Fruit fly (Drosophila melanogaster) whole organism, embryonic: ENCODE data around the gene Son.

Source experiments
- Bgb ChIP-seq: fragments of 200-800 bp; sonication (Bioruptor generic); IDR thresholded peaks from 2 replicates; pipeline ENCODE4 v1.3.6; 2022; ENCODE audit warnings: missing biosample characterization, missing genetic modification characterization; ENCODE audit not compliant: partially characterized antibody
- CG10431 ChIP-seq: fragments of 200-800 bp; sonication (Bioruptor generic); optimal IDR thresholded peaks from 3 replicates; lab custom pipeline; 2018; ENCODE audit warnings: missing biosample characterization, mild to moderate bottlenecking, missing genetic modification characterization
- CG10462 ChIP-seq: fragments of 200-800 bp; sonication (Bioruptor generic); optimal IDR thresholded peaks from 2 replicates; lab custom pipeline; 2016; ENCODE audit warnings: missing biosample characterization, missing genetic modification characterization
- CG11696 ChIP-seq: fragments of 200-800 bp; sonication (Bioruptor generic); IDR thresholded peaks from 2 replicates; pipeline ENCODE4 v1.3.6; 2022; ENCODE audit warnings: missing biosample characterization, missing genetic modification characterization
- CG12236 ChIP-seq: fragments of 200-800 bp; sonication (Bioruptor generic); optimal IDR thresholded peaks from 2 replicates; lab custom pipeline; 2016; ENCODE audit warnings: missing biosample characterization, missing genetic modification characterization
- CG12942 ChIP-seq: fragments of 200-800 bp; sonication (Bioruptor generic); optimal IDR thresholded peaks from 3 replicates; lab custom pipeline; 2016; ENCODE audit warnings: missing biosample characterization, missing genetic modification characterization
- CG14965 ChIP-seq: fragments of 200-800 bp; sonication (Bioruptor generic); optimal IDR thresholded peaks from 2 replicates; lab custom pipeline; 2016; ENCODE audit warnings: missing biosample characterization, missing genetic modification characterization, borderline replicate concordance
- CG15601 ChIP-seq: fragments of 200-800 bp; sonication (Bioruptor generic); optimal IDR thresholded peaks from 3 replicates; lab custom pipeline; 2019; ENCODE audit warnings: missing biosample characterization, mild to moderate bottlenecking, missing genetic modification characterization, moderate library complexity
- CG16813 ChIP-seq: fragments of 200-800 bp; sonication (Bioruptor generic); IDR thresholded peaks from 3 replicates; pipeline ENCODE4 v1.3.6; 2022; ENCODE audit warnings: missing biosample characterization, missing genetic modification characterization; ENCODE audit not compliant: partially characterized antibody
- CG16863 ChIP-seq: fragments of 200-800 bp; sonication (Bioruptor generic); optimal IDR thresholded peaks from 3 replicates; lab custom pipeline; 2016; ENCODE audit warnings: missing biosample characterization, missing genetic modification characterization
- CG17385 ChIP-seq: fragments of 200-800 bp; sonication (Bioruptor generic); optimal IDR thresholded peaks from 3 replicates; lab custom pipeline; 2018; ENCODE audit warnings: missing biosample characterization, mild to moderate bottlenecking, missing genetic modification characterization
- CG18599 ChIP-seq: fragments of 200-800 bp; sonication (Bioruptor generic); optimal IDR thresholded peaks from 3 replicates; lab custom pipeline; 2017; ENCODE audit warnings: missing biosample characterization, missing genetic modification characterization, mild to moderate bottlenecking, moderate library complexity, missing genetic modification reagents
- CG2120 ChIP-seq: fragments of 200-800 bp; sonication (Bioruptor generic); optimal IDR thresholded peaks from 3 replicates; lab custom pipeline; 2016; ENCODE audit warnings: missing biosample characterization, missing genetic modification characterization
- CG2199 ChIP-seq: fragments of 200-800 bp; sonication (Bioruptor generic); IDR thresholded peaks from 3 replicates; pipeline ENCODE4 v1.3.6; 2022; ENCODE audit warnings: missing biosample characterization, missing genetic modification characterization
- CG2678 ChIP-seq: fragments of 200-800 bp; sonication (Bioruptor generic); optimal IDR thresholded peaks from 3 replicates; lab custom pipeline; 2019; ENCODE audit warnings: missing biosample characterization, mild to moderate bottlenecking, missing genetic modification characterization, moderate library complexity
- CG31365 ChIP-seq: fragments of 200-800 bp; sonication (Bioruptor generic); optimal IDR thresholded peaks from 2 replicates; lab custom pipeline; 2018; ENCODE audit warnings: missing biosample characterization, mild to moderate bottlenecking, missing genetic modification characterization
- CG32532 ChIP-seq: fragments of 200-800 bp; sonication (Bioruptor generic); IDR thresholded peaks from 2 replicates; pipeline ENCODE4 v1.3.6; 2022; ENCODE audit warnings: missing biosample characterization, missing genetic modification characterization
- CG3407 ChIP-seq: fragments of 200-800 bp; sonication (Bioruptor generic); optimal IDR thresholded peaks from 2 replicates; lab custom pipeline; 2018; ENCODE audit warnings: missing biosample characterization, mild to moderate bottlenecking, missing genetic modification characterization
- CG4282 ChIP-seq: fragments of 200-800 bp; sonication (Bioruptor generic); optimal IDR thresholded peaks from 2 replicates; lab custom pipeline; 2016; ENCODE audit warnings: missing biosample characterization, missing genetic modification characterization
- CG4820 ChIP-seq: fragments of 200-800 bp; sonication (Bioruptor generic); optimal IDR thresholded peaks from 3 replicates; lab custom pipeline; 2016; ENCODE audit warnings: missing biosample characterization, missing genetic modification characterization
- CG8281 ChIP-seq: fragments of 200-800 bp; sonication (Bioruptor generic); optimal IDR thresholded peaks from 2 replicates; lab custom pipeline; 2018; ENCODE audit warnings: missing biosample characterization, mild to moderate bottlenecking, missing genetic modification characterization, moderate library complexity
- CG8290 ChIP-seq, 3 experiments: fragments of 200-800 bp; sonication (Bioruptor generic); optimal IDR thresholded peaks; 2 replicates each; lab custom pipeline; 2016 to 2019; ENCODE audit warnings: missing biosample characterization in 3 of 3, missing genetic modification characterization in 3 of 3, mild to moderate bottlenecking in 2 of 3, moderate library complexity in 1 of 3
- CG9817 ChIP-seq: fragments of 200-800 bp; sonication (Bioruptor generic); optimal IDR thresholded peaks from 2 replicates; lab custom pipeline; 2018; ENCODE audit warnings: missing biosample characterization, mild to moderate bottlenecking, missing genetic modification characterization, moderate library complexity
- Fer1 ChIP-seq: fragments of 200-800 bp; sonication (Bioruptor generic); optimal IDR thresholded peaks from 2 replicates; lab custom pipeline; 2017; ENCODE audit warnings: missing biosample characterization, mild to moderate bottlenecking, missing genetic modification characterization
- GATAe ChIP-seq: fragments of 200-800 bp; sonication (Bioruptor generic); conservative IDR thresholded peaks from 2 replicates; pipeline ENCODE4 v1.3.6; 2022; ENCODE audit warnings: missing biosample characterization, missing genetic modification characterization
- HLH3B ChIP-seq: fragments of 200-800 bp; sonication (Bioruptor generic); IDR thresholded peaks from 2 replicates; pipeline ENCODE4 v1.3.6; 2022; ENCODE audit warnings: missing biosample characterization, missing genetic modification characterization
- Hand ChIP-seq: fragments of 200-800 bp; sonication (Bioruptor generic); optimal IDR thresholded peaks from 2 replicates; lab custom pipeline; 2017; ENCODE audit warnings: mild to moderate bottlenecking, missing biosample characterization, missing genetic modification reagents, missing genetic modification characterization
- Hr39 ChIP-seq: fragments of >200 bp; optimal IDR thresholded peaks from 2 replicates; lab custom pipeline; 2017
- Hr78 ChIP-seq, 2 experiments: fragments of 200-800 bp in 1 of 2; fragments of >200 bp in 1 of 2; sonication (Bioruptor generic) in 1 of 2; optimal IDR thresholded peaks; 2 replicates each; lab custom pipeline; 2017 to 2019; ENCODE audit warnings: missing biosample characterization in 2 of 2, missing genetic modification characterization in 2 of 2, mild to moderate bottlenecking in 1 of 2, moderate library complexity in 1 of 2
- Hsf ChIP-seq: fragments of 200-800 bp; sonication (Bioruptor generic); optimal IDR thresholded peaks from 3 replicates; lab custom pipeline; 2016; ENCODE audit warnings: missing biosample characterization, missing genetic modification characterization
- Myb ChIP-seq: fragments of 200-800 bp; sonication (Bioruptor generic); optimal IDR thresholded peaks from 2 replicates; lab custom pipeline; 2016; ENCODE audit warnings: missing biosample characterization, missing genetic modification characterization
- Opbp ChIP-seq: fragments of 200-800 bp; sonication (Bioruptor generic); IDR thresholded peaks from 3 replicates; pipeline ENCODE4 v1.3.6; 2022; ENCODE audit warnings: missing biosample characterization, missing genetic modification characterization; ENCODE audit not compliant: partially characterized antibody
- Usf ChIP-seq: fragments of 200-800 bp; sonication (Bioruptor generic); optimal IDR thresholded peaks from 2 replicates; lab custom pipeline; 2017; ENCODE audit warnings: missing genotype, missing biosample characterization, missing genetic modification characterization
- bsh ChIP-seq, 2 experiments: fragments of 200-800 bp; sonication (Bioruptor generic); optimal IDR thresholded peaks; 2 replicates each; lab custom pipeline; 2017 to 2018; ENCODE audit warnings: mild to moderate bottlenecking in 2 of 2, missing biosample characterization in 2 of 2, missing genetic modification characterization in 2 of 2, moderate library complexity in 1 of 2
- cad ChIP-seq: fragments of >200 bp; optimal IDR thresholded peaks from 2 replicates; lab custom pipeline; 2017; ENCODE audit warnings: missing biosample characterization, missing genetic modification characterization
- cwo ChIP-seq: fragments of 200-800 bp; sonication (Bioruptor generic); optimal IDR thresholded peaks from 3 replicates; lab custom pipeline; 2017; ENCODE audit warnings: missing biosample characterization, missing genetic modification characterization, mild to moderate bottlenecking, moderate library complexity, missing genetic modification reagents
- ems ChIP-seq: fragments of 200-800 bp; sonication (Bioruptor generic); optimal IDR thresholded peaks from 3 replicates; lab custom pipeline; 2016; ENCODE audit warnings: missing biosample characterization, missing genetic modification characterization
- gem ChIP-seq: fragments of 200-800 bp; sonication (Bioruptor generic); optimal IDR thresholded peaks from 2 replicates; lab custom pipeline; 2019; ENCODE audit warnings: missing biosample characterization, mild to moderate bottlenecking, missing genetic modification characterization, moderate library complexity
- gt ChIP-seq: fragments of 200-800 bp; sonication (Bioruptor generic); IDR thresholded peaks from 2 replicates; pipeline ENCODE4 v1.3.6; 2022; ENCODE audit warnings: missing biosample characterization, missing genetic modification characterization
- insv ChIP-seq, 2 experiments: fragments of 200-800 bp; sonication (Bioruptor generic); optimal IDR thresholded peaks; 3 replicates each; lab custom pipeline; 2016 to 2018; ENCODE audit warnings: missing biosample characterization in 2 of 2, missing genetic modification characterization in 2 of 2
- mirr ChIP-seq: fragments of 200-800 bp; sonication (Bioruptor generic); optimal IDR thresholded peaks from 3 replicates; lab custom pipeline; 2018; ENCODE audit warnings: missing biosample characterization, mild to moderate bottlenecking, missing genetic modification characterization
- row ChIP-seq: fragments of 200-800 bp; sonication (Bioruptor generic); IDR thresholded peaks from 3 replicates; pipeline ENCODE4 v1.3.6; 2022; ENCODE audit warnings: missing biosample characterization, missing genetic modification characterization
- sisA ChIP-seq: fragments of 200-800 bp; sonication (Bioruptor generic); IDR thresholded peaks from 2 replicates; pipeline ENCODE4 v1.3.6; 2022; ENCODE audit warnings: missing biosample characterization, missing genetic modification characterization
- so ChIP-seq: fragments of 200-800 bp; sonication (Bioruptor generic); IDR thresholded peaks from 3 replicates; pipeline ENCODE4 v1.3.6; 2022; ENCODE audit warnings: missing biosample characterization, missing genetic modification characterization
- stc ChIP-seq: fragments of 200-800 bp; sonication (Bioruptor generic); IDR thresholded peaks from 2 replicates; pipeline ENCODE4 v1.3.6; 2022; ENCODE audit warnings: missing biosample characterization, missing genetic modification characterization
- sug ChIP-seq: fragments of 200-800 bp; optimal IDR thresholded peaks from 2 replicates; lab custom pipeline; 2019; ENCODE audit warnings: missing biosample characterization, mild to moderate bottlenecking, missing genetic modification characterization, moderate library complexity
- tll ChIP-seq, 2 experiments: fragments of 200-800 bp in 1 of 2; fragments of >200 bp in 1 of 2; sonication (Bioruptor generic) in 1 of 2; optimal IDR thresholded peaks; 2 replicates each; lab custom pipeline; 2017 to 2019; ENCODE audit warnings: missing biosample characterization in 2 of 2, missing genetic modification characterization in 2 of 2, mild to moderate bottlenecking in 1 of 2, moderate library complexity in 1 of 2
- toy ChIP-seq: fragments of 200-800 bp; sonication (Bioruptor generic); IDR thresholded peaks from 2 replicates; pipeline ENCODE4 v1.3.6; 2022; ENCODE audit warnings: missing biosample characterization, missing genetic modification characterization
- zf30C ChIP-seq: fragments of 200-800 bp; sonication (Bioruptor generic); optimal IDR thresholded peaks from 3 replicates; lab custom pipeline; 2018; ENCODE audit warnings: missing biosample characterization, mild to moderate bottlenecking, missing genetic modification characterization

Gene Son

DNA sequence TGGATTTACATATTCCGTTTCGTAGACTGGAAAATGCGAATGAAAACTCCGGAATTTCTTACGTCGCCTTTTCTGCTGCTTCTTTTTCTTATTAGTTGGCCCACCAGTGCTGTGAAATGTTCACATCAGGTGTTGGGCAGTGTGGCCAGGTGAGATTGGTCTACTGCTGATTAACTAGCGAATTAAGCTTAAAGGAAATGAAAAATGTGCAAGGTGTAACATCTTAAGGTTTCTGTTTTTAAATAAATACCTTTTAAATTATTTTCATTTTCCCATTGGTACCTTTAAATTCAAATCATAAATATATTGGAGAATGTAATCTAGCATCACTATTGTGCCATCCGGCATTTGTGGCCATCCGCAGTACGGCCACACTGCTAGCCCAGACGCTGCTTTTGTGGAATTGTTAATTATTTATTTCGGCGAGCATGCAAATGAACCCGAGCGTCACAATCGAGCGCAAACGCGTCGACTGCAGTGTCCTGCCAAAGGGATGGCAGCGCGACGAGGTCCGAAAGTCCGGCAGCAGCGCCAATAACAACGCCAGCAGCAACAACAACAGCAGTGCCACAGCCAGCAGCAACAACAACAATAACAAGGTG, 18.3 kb upstream of the Son start, which contains the start of the genes AP-1mu and MBD-like (continued):
- TF ChIP-seq toy (GFP tag; lab: Robert Waterston, UW) (0 out of 2 replicates have a peak, but pooled peaks have one; percentile 52), CG31365 (tag; lab: Kevin White, UChicago) (no peak), CG2120 (GFP tag; lab: Kevin White, UChicago) (peak; percentile 86), stc (GFP tag; lab: Robert Waterston, UW) (no peak), CG2678 (tag; lab: Kevin White, UChicago) (peak; percentile 64), CG4282 (GFP tag; lab: Kevin White, UChicago) (no peak), sisA (GFP tag; lab: Robert Waterston, UW) (peak; percentile 56), GATAe (GFP tag; lab: Robert Waterston, UW) (peak; percentile 45; the same call in 1 of the 2 replicates), HLH3B (peak; percentile 40; the same call in 1 of the 2 replicates), Opbp (GFP tag; lab: Robert Waterston, UW) (no peak), Usf (no peak), gem (no peak), Bgb (no peak), mirr (GFP tag; lab: Kevin White, UChicago) (no peak), cad (no peak), CG32532 (GFP tag; lab: Robert Waterston, UW) (peak; percentile 62), CG2199 (no peak), zf30C (no peak), CG16813 (GFP tag; lab: Robert Waterston, UW) (peak; percentile 42; the same call in 1 of the 3 replicates), CG3407 (GFP tag; lab: Kevin White, UChicago) (no peak), Myb (peak; percentile 48), sug (tag; lab: Kevin White, UChicago) (peak; percentile 70), CG8281 (tag; lab: Kevin White, UChicago) (no peak), bsh (GFP tag; optimal IDR thresholded peaks at IDR 0.05; lab: Kevin White, UChicago) (peak in 1 of 2 experiments; percentile 50), insv (GFP tag; optimal IDR thresholded peaks at IDR 0.05; lab: Kevin White, UChicago) (peak; percentile 68 to 97), CG17385 (GFP tag; lab: Kevin White, UChicago) (peak; percentile 81), CG15601 (peak; percentile 58), Hand (no peak), CG8290 (GFP tag; optimal IDR thresholded peaks at IDR 0.05; lab: Kevin White, UChicago) (peak; percentile 58), CG8290 (tag; optimal IDR thresholded peaks at IDR 0.05; lab: Kevin White, UChicago) (no peak), CG10462 (GFP tag; lab: Kevin White, UChicago) (peak; percentile 41), tll (GFP tag; optimal IDR thresholded peaks at IDR 0.05; lab: Kevin White, UChicago) (no peak), CG12942 (GFP tag; lab: Kevin White, UChicago) (peak; percentile 61), CG12236 (GFP tag; lab: Kevin White, UChicago) (peak; percentile 30), Fer1 (GFP tag; lab: Kevin White, UChicago) (peak; percentile 1), CG9817 (peak; percentile 60), so (GFP tag; lab: Robert Waterston, UW) (no peak), Hsf (GFP tag; lab: Kevin White, UChicago) (peak; percentile 77), CG11696 (GFP tag; lab: Robert Waterston, UW) (no peak), cwo (GFP tag; lab: Kevin White, UChicago) (no peak), ems (GFP tag; lab: Kevin White, UChicago) (peak; percentile 69), row (GFP tag; lab: Robert Waterston, UW) (peak; percentile 85), CG4820 (GFP tag; lab: Kevin White, UChicago) (peak; percentile 59), gt (GFP tag; lab: Robert Waterston, UW) (0 out of 2 replicates have a peak, but pooled peaks have one; percentile 14), Hr39 (no peak), Hr78 (GFP tag; optimal IDR thresholded peaks at IDR 0.05; lab: Kevin White, UChicago) (no peak), CG16863 (GFP tag; lab: Kevin White, UChicago) (peak; percentile 45), CG18599 (GFP tag; lab: Kevin White, UChicago) (no peak), CG14965 (no peak), CG10431 (peak; percentile 3)
